Fruit fly (Drosophila melanogaster) whole organism, adult: ENCODE data around the gene CG31174.

Experiments used
- CG11617 ChIP-seq: fragments of 200-800 bp; sonication (Bioruptor generic); optimal IDR thresholded peaks from 2 replicates; lab custom pipeline; 2017; ENCODE audit warnings: mild to moderate bottlenecking, missing biosample characterization, missing genetic modification reagents, missing genetic modification characterization
- CG12768 ChIP-seq: fragments of 200-800 bp; sonication (Bioruptor generic); optimal IDR thresholded peaks from 2 replicates; lab custom pipeline; 2017; ENCODE audit warnings: missing biosample characterization, missing genetic modification characterization, mild to moderate bottlenecking, moderate library complexity, missing genetic modification reagents
- CG14711 ChIP-seq: fragments of 200-800 bp; sonication (Bioruptor generic); optimal IDR thresholded peaks from 2 replicates; lab custom pipeline; 2018; ENCODE audit warnings: missing biosample characterization, mild to moderate bottlenecking, missing genetic modification characterization, moderate library complexity
- CG1620 ChIP-seq: fragments of 200-800 bp; sonication (Bioruptor generic); optimal IDR thresholded peaks from 2 replicates; lab custom pipeline; 2016; ENCODE audit warnings: missing biosample characterization, missing genetic modification characterization
- CG33017 ChIP-seq: fragments of 200-800 bp; sonication (Bioruptor generic); optimal IDR thresholded peaks from 2 replicates; lab custom pipeline; 2018; ENCODE audit warnings: missing biosample characterization, mild to moderate bottlenecking, missing genetic modification characterization, moderate library complexity
- CG5204 ChIP-seq: fragments of 200-800 bp; sonication (Bioruptor generic); optimal IDR thresholded peaks from 2 replicates; lab custom pipeline; 2016; ENCODE audit warnings: missing biosample characterization, missing genetic modification characterization
- CG7045 ChIP-seq: fragments of 200-800 bp; sonication (Bioruptor generic); optimal IDR thresholded peaks from 2 replicates; lab custom pipeline; 2017; ENCODE audit warnings: missing biosample characterization, mild to moderate bottlenecking, missing genetic modification characterization
- CG7101 ChIP-seq: fragments of 200-800 bp; sonication (Bioruptor generic); optimal IDR thresholded peaks from 2 replicates; lab custom pipeline; 2018; ENCODE audit warnings: missing biosample characterization, mild to moderate bottlenecking, missing genetic modification characterization, moderate library complexity
- Clk ChIP-seq: fragments of 200-800 bp; sonication (Bioruptor generic); optimal IDR thresholded peaks from 2 replicates; lab custom pipeline; 2017; ENCODE audit warnings: missing biosample characterization, missing genetic modification characterization
- Crg-1 ChIP-seq: fragments of 200-800 bp; sonication (Bioruptor generic); optimal IDR thresholded peaks from 2 replicates; lab custom pipeline; 2016; ENCODE audit warnings: missing biosample characterization, missing genetic modification characterization
- Hr96 ChIP-seq: fragments of 200-800 bp; sonication (Bioruptor generic); optimal IDR thresholded peaks from 2 replicates; lab custom pipeline; 2016; ENCODE audit warnings: missing biosample characterization, missing genetic modification characterization
- Mnt ChIP-seq: fragments of 200-800 bp; sonication (Bioruptor generic); optimal IDR thresholded peaks from 2 replicates; lab custom pipeline; 2016; ENCODE audit warnings: missing biosample characterization, mild to moderate bottlenecking, missing genetic modification characterization
- bab1 ChIP-seq: fragments of 200-800 bp; sonication (Bioruptor generic); optimal IDR thresholded peaks from 3 replicates; lab custom pipeline; 2019; ENCODE audit warnings: missing biosample characterization, mild to moderate bottlenecking, missing genetic modification characterization, moderate library complexity
- cic ChIP-seq: fragments of 200-800 bp; sonication (Bioruptor generic); optimal IDR thresholded peaks from 2 replicates; lab custom pipeline; 2017; ENCODE audit warnings: missing biosample characterization, mild to moderate bottlenecking, missing genetic modification characterization, moderate library complexity
- cnc ChIP-seq, 2 experiments: fragments of >200 bp; optimal IDR thresholded peaks; 2 replicates each; lab custom pipeline; 2017
- kay ChIP-seq: fragments of 200-800 bp; sonication (Bioruptor generic); peaks from one replicate; lab custom pipeline; 2016; ENCODE audit warnings: missing biosample characterization, missing genetic modification characterization, borderline replicate concordance
- ovo ChIP-seq: fragments of 200-800 bp; sonication (Bioruptor generic); optimal IDR thresholded peaks from 2 replicates; lab custom pipeline; 2016; ENCODE audit warnings: missing biosample characterization, missing genetic modification characterization
- pad ChIP-seq: fragments of 200-800 bp; sonication (Bioruptor generic); optimal IDR thresholded peaks from 3 replicates; lab custom pipeline; 2017; ENCODE audit warnings: missing biosample characterization, missing genetic modification characterization, mild to moderate bottlenecking, moderate library complexity, missing genetic modification reagents
- tj ChIP-seq: fragments of 200-800 bp; sonication (Bioruptor generic); optimal IDR thresholded peaks from 3 replicates; lab custom pipeline; 2017; ENCODE audit warnings: missing biosample characterization, mild to moderate bottlenecking, missing genetic modification characterization, moderate library complexity
- toe ChIP-seq: fragments of 200-800 bp; sonication (Bioruptor generic); optimal IDR thresholded peaks from 2 replicates; lab custom pipeline; 2016; ENCODE audit warnings: missing biosample characterization, missing genetic modification characterization

The CG31174 gene

DNA sequence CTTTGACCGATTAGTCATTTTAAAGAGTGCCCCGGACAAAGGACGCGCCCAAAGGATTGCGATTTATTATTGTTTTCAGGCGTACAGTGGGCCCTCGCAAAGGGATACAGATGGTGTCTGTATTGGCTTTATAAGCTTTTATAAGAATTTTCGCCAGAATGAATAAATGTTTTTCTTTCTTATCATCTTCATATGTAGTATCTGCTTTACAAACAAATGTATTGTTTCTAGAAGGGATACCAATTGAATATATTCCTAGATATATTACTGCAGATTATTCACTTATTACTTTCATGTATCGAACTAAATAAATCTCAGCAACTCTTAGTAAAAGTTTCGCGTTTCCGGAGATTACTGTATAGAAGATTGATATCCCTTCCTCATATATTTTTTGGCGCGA is 11.8 kb downstream of the CG31174 start:
- TF ChIP-seq Clk (GFP tag; lab: Kevin White, UChicago), result no peak
- no peak for TF ChIP-seq CG7101 (tag; lab: Kevin White, UChicago)

DNA sequence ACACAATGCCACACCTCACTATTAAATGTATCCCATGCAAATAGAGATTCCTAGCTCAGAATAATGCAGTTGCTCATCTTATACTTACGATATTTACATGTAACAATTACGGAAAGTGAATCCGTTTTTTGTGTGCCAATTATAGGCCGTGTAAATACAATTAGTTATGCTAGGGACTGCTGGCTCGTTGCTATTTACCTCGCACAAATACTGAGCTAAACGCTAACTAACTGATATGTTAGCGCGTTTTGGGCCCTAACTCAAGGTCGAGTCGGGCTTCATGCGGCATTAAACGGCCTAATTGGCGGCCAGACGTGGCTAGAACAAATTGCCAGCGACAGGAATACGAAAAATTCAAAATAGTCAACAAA is 12.5 kb downstream of the CG31174 start:
- TF ChIP-seq Crg-1 (GFP tag; lab: Kevin White, UChicago) (peak; percentile 13), CG7045 (GFP tag; lab: Kevin White, UChicago) (peak; percentile 2), tj (no peak)

DNA sequence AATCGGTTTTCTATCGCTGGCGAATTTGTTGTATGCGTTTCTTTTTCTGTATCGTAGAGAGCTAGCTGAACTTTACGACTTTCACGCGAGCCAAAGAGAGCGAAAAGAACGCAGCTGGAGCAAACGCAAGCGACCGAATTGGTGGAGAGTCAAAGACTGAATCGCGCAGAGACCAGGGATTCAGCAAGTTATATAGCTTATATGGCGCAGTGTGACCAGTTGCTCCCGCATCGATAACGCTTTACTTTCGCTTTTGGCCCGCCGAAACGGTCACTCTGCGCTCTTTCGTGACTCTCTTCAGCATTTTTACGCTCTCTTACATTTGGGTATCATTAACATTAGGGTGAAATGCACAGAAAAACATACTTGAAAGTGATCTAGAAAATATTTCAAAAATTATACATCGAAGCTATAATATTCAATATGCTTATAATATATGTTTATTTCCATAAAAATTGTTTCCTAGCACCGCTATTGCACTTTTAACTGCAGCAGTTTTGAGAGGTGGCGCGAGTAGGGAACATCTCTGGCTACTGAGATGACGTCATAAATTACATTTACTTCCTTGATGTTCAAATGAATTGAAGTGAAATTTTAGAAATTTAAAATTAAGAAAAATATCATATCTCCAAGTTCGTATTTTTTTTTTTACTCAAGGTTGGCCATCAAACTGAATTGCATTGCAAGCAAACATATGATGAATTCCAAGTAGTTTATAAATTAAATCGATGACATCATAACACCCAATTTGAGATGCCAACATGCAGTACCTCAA is 13.0 kb downstream of the CG31174 start, which contains the start of gene glec:
Gene glec, minus strand, starts transcription at position 169 of the 775 bp plus-strand sequence.
- TF ChIP-seq CG12768 (GFP tag; lab: Kevin White, UChicago) (peak; percentile 1), toe (GFP tag; lab: Kevin White, UChicago) (peak; percentile 55), CG33017 (tag; lab: Kevin White, UChicago) (peak; percentile 47), cnc (optimal IDR thresholded peaks at IDR 0.05; lab: Kevin White, UChicago) (no peak), Mnt (GFP tag; lab: Kevin White, UChicago) (peak; percentile 49), CG14711 (tag; lab: Kevin White, UChicago) (peak; percentile 2), CG11617 (GFP tag; lab: Kevin White, UChicago) (peak; percentile 50), cic (GFP tag; lab: Kevin White, UChicago) (peak; percentile 42), Hr96 (GFP tag; lab: Kevin White, UChicago) (peak; percentile 54), bab1 (GFP tag; lab: Kevin White, UChicago) (peak; percentile 49), CG7045 (GFP tag; lab: Kevin White, UChicago) (no peak), pad (GFP tag; lab: Kevin White, UChicago) (no peak), Clk (GFP tag; lab: Kevin White, UChicago) (no peak), CG7101 (tag; lab: Kevin White, UChicago) (peak; percentile 13), ovo (GFP tag; lab: Kevin White, UChicago) (peak; percentile 28), CG5204 (GFP tag; lab: Kevin White, UChicago) (peak; percentile 68), Crg-1 (GFP tag; lab: Kevin White, UChicago) (no peak), tj (peak; percentile 47), kay (peak; percentile 86), CG1620 (GFP tag; lab: Kevin White, UChicago) (peak; percentile 59)

DNA sequence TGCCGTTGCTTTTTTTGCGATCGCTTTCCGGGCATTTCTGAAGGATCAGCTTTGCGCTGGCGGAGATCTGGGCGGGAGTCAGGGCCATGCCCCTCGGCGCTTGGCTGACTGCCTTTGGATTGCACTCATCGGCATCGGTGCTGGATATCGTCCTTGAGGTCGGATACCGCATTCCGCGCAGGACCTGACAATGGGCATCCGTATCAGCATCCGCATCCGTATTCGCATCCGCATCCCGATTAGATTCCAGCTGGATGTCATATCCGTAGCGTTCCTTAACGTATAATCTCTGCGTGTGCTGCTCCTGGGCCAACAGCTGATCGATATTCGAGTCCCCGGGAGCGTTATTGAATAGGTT is 13.9 kb downstream of the CG31174 start:
- TF ChIP-seq tj (no peak), CG5204 (GFP tag; lab: Kevin White, UChicago) (no peak), CG7045 (GFP tag; lab: Kevin White, UChicago) (no peak), Clk (GFP tag; lab: Kevin White, UChicago) (no peak), pad (GFP tag; lab: Kevin White, UChicago) (no peak), Mnt (GFP tag; lab: Kevin White, UChicago) (no peak), CG33017 (tag; lab: Kevin White, UChicago) (no peak)

DNA sequence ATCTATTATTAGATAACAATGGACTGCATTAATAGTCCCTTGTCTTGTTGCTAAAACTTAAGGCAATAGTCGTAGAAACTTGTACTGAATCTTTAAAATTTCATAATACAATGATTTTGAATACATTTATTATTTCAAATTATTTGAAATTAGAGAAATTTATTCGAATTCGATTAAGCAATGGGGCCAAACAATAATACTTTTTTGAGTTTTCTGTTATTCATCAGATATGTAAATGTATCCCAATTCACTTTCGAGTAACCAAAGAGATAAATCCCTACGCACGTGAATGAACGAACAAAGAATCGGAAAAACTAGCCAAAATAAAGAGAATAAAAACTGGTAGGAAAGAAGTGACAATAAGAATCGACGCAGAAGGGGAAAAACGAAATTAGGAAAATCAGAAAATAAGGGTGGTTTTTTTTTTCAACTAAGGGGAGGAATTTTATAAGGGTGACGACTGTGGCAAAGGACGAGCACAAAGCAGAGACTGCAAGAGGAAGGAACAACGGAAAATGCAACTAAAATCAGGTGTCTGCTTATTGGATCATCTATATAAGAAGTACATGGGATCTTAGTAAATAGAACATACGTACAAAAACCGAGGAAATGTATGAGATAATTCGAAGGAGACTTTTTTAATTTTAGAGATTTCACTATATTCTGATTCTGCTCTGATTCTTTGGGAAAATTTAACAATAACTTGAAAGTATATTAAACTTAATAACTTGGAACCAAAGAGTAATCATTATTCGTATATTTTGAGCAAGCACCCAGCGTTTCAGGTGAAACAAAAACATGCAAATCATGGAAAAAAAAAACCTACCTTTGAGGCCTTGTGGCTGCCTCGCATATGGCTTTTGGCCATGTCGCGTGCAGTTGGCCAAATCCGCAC is 14.5 kb downstream of the CG31174 start:
- TF ChIP-seq kay, result peak; percentile 79
- no peak for TF ChIP-seq bab1 (GFP tag; lab: Kevin White, UChicago)
- no peak for TF ChIP-seq CG7101 (tag; lab: Kevin White, UChicago)
- no peak for TF ChIP-seq cic (GFP tag; lab: Kevin White, UChicago)
- TF ChIP-seq ovo (GFP tag; lab: Kevin White, UChicago), result no peak
- TF ChIP-seq pad (GFP tag; lab: Kevin White, UChicago), result no peak

DNA sequence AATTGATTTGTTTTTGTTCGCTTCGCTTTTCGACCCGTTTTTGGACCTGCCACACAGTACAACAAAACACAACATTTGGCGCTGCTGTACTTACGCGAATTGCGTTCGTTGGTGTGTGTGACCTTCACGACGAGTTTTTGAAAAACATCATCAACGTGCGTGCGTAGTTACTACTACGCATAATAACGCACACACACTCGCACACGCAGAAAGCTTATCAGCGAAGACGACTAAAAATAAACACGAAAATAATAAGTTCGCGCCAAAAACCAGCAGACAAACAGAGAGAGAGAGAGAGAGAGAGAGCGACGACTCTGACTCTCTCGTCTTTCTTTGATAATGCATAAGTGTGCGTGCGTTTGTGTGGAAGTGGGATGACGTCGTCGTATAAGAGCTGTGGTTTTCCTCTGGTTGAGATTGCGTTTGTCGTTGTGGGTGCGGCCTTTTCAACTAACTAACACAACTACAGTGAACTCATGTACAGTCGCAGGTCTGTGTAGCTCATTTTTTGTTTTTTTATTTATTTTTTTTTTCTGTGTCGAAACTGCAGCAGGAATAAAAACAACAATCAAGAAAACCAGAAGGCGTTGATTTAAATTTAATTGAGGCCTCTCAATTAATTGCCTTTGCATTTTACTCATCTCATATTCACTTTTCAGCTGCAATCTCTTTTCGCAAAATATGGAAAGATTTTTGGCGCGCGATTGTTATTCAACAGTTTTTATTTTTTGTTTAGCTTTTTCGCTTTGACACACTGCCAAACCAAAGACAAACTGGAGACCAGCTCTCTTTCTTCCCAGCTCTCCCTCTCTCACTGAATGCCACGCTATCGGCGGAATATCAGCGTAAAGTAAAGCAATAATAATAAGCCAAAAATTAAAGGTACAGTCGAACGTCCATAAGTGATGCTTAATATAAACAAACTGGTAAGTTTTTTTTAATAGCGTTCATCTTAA is 15.4 kb downstream of the CG31174 start:
- TF ChIP-seq cic (GFP tag; lab: Kevin White, UChicago), result peak; percentile 83
- peak; percentile 55 for TF ChIP-seq tj
- TF ChIP-seq CG5204 (GFP tag; lab: Kevin White, UChicago), result no peak
- peak; percentile 17 for TF ChIP-seq CG7101 (tag; lab: Kevin White, UChicago)
- peak; percentile 7 for TF ChIP-seq Clk (GFP tag; lab: Kevin White, UChicago)
- TF ChIP-seq CG11617 (GFP tag; lab: Kevin White, UChicago), result peak; percentile 31
- TF ChIP-seq kay, result peak; percentile 58
- TF ChIP-seq CG14711 (tag; lab: Kevin White, UChicago), result peak; percentile 9
- peak; percentile 39 for TF ChIP-seq ovo (GFP tag; lab: Kevin White, UChicago)
- TF ChIP-seq cnc (optimal IDR thresholded peaks at IDR 0.05; lab: Kevin White, UChicago), result no peak
- TF ChIP-seq bab1 (GFP tag; lab: Kevin White, UChicago), result no peak
- TF ChIP-seq CG1620 (GFP tag; lab: Kevin White, UChicago), result no peak
- TF ChIP-seq CG33017 (tag; lab: Kevin White, UChicago), result peak; percentile 53
- peak; percentile 16 for TF ChIP-seq toe (GFP tag; lab: Kevin White, UChicago)
- TF ChIP-seq Crg-1 (GFP tag; lab: Kevin White, UChicago), result no peak
- peak; percentile 49 for TF ChIP-seq CG7045 (GFP tag; lab: Kevin White, UChicago)
- peak; percentile 35 for TF ChIP-seq Mnt (GFP tag; lab: Kevin White, UChicago)
- TF ChIP-seq CG12768 (GFP tag; lab: Kevin White, UChicago), result peak; percentile 90
- TF ChIP-seq Hr96 (GFP tag; lab: Kevin White, UChicago), result no peak
- no peak for TF ChIP-seq pad (GFP tag; lab: Kevin White, UChicago)
